Worm (Caenorhabditis elegans) whole organism, early embryonic: ENCODE measurements around the gene ZK105.11.
A peak's percentile ranks its signal among the peaks of the same experiment; 100 is the strongest.

Experiments used
- B0310.2 ChIP-seq: sonication (generic microtip); optimal IDR thresholded peaks from 2 replicates; lab custom pipeline; 2016; ENCODE audit warnings: mild to moderate bottlenecking, missing genetic modification characterization, missing compliant biosample characterization
- F13C5.2 ChIP-seq: sonication (generic microtip); optimal IDR thresholded peaks from 2 replicates; lab custom pipeline; 2017; ENCODE audit warnings: mild to moderate bottlenecking, missing genetic modification characterization, inconsistent platforms, missing compliant biosample characterization
- aly-1 ChIP-seq: sonication (generic microtip); optimal IDR thresholded peaks from 2 replicates; lab custom pipeline; 2016; ENCODE audit warnings: missing genetic modification characterization, missing compliant biosample characterization
- ama-1 ChIP-seq: fragments of 150-350 bp; optimal IDR thresholded peaks from 2 replicates; lab custom pipeline; 2014
- ceh-13 ChIP-seq: fragments of 200-800 bp; sonication (Bioruptor generic); optimal IDR thresholded peaks from 2 replicates; lab custom pipeline; 2018; ENCODE audit warnings: mild to moderate bottlenecking, missing genetic modification characterization, missing compliant biosample characterization
- ceh-36 ChIP-seq: sonication (generic microtip); optimal IDR thresholded peaks from 2 replicates; lab custom pipeline; 2016; ENCODE audit warnings: missing genetic modification characterization, inconsistent platforms, missing compliant biosample characterization
- ets-7 ChIP-seq: sonication (generic microtip); optimal IDR thresholded peaks from 2 replicates; lab custom pipeline; 2016; ENCODE audit warnings: missing genotype, missing genetic modification characterization, missing compliant biosample characterization
- flt-1 ChIP-seq: fragments of 200-800 bp; sonication (Bioruptor generic); IDR thresholded peaks from 2 replicates; pipeline ENCODE4 v1.3.6; 2022; ENCODE audit warnings: missing genetic modification characterization, missing compliant biosample characterization
- hmbx-1 ChIP-seq: sonication (generic microtip); optimal IDR thresholded peaks from 2 replicates; lab custom pipeline; 2016; ENCODE audit warnings: mild to moderate bottlenecking, missing genetic modification characterization, missing compliant biosample characterization
- hmg-4 ChIP-seq: fragments of 200-800 bp; sonication (Bioruptor generic); optimal IDR thresholded peaks from 2 replicates; lab custom pipeline; 2018; ENCODE audit warnings: mild to moderate bottlenecking, missing genetic modification characterization, missing compliant biosample characterization
- hnd-1 ChIP-seq: sonication (generic microtip); optimal IDR thresholded peaks from 2 replicates; lab custom pipeline; 2016; ENCODE audit warnings: missing genetic modification characterization, missing compliant biosample characterization
- pes-1 ChIP-seq: fragments of 200-800 bp; sonication (Bioruptor generic); IDR thresholded peaks from 2 replicates; pipeline ENCODE4 v1.3.6; 2022; ENCODE audit warnings: missing genetic modification reagents, missing genetic modification characterization, missing compliant biosample characterization
- scrt-1 ChIP-seq: fragments of 200-800 bp; sonication (Bioruptor generic); IDR thresholded peaks from 2 replicates; pipeline ENCODE4 v1.3.6; 2022; ENCODE audit warnings: missing genetic modification characterization, missing compliant biosample characterization
- sea-1 ChIP-seq: fragments of 200-800 bp; sonication (Bioruptor generic); conservative IDR thresholded peaks from 2 replicates; pipeline ENCODE4 v1.3.6; 2022; ENCODE audit warnings: missing genetic modification characterization, missing compliant biosample characterization
- tbx-11 ChIP-seq: fragments of 200-800 bp; sonication (Bioruptor generic); IDR thresholded peaks from 2 replicates; pipeline ENCODE4 v1.3.6; 2022; ENCODE audit warnings: missing genetic modification characterization, missing compliant biosample characterization
- tbx-37 ChIP-seq: fragments of 200-800 bp; sonication (Bioruptor generic); conservative IDR thresholded peaks from 2 replicates; pipeline ENCODE4 v1.3.6; 2022; ENCODE audit warnings: missing genetic modification reagents, missing genetic modification characterization, missing compliant biosample characterization
- tra-4 ChIP-seq: sonication (generic microtip); optimal IDR thresholded peaks from 2 replicates; lab custom pipeline; 2017; ENCODE audit warnings: missing genetic modification characterization, missing compliant biosample characterization

The ZK105.11 gene

ce11 chrV:7708525-7708924 is at the start of gene ZK105.11:
TSS of gene ZK105.11 (minus strand) at chrV:7708625.
- TF ChIP-seq tbx-11 (GFP tag; lab: Robert Waterston, UW), result no peak
- TF ChIP-seq tra-4, result no peak
- TF ChIP-seq tbx-37, result no peak
- TF ChIP-seq B0310.2 (tag; lab: Kevin White, UChicago), result no peak
- TF ChIP-seq hmbx-1, result no peak
- TF ChIP-seq aly-1 (tag; lab: Kevin White, UChicago), result no peak
- TF ChIP-seq flt-1 (GFP tag; lab: Robert Waterston, UW), result no peak
- TF ChIP-seq sea-1 (GFP tag; lab: Robert Waterston, UW), result no peak
- no peak for TF ChIP-seq ceh-13 (GFP tag; lab: Kevin White, UChicago)

ce11 chrV:7755991-7756390 is 47.6 kb upstream of the ZK105.11 start:
- TF ChIP-seq flt-1 (GFP tag; lab: Robert Waterston, UW) (no peak), scrt-1 (GFP tag; lab: Robert Waterston, UW) (no peak), tra-4 (no peak), hnd-1 (no peak), hmg-4 (no peak), ama-1 (lab: Kevin White, UChicago) (no peak)

DNA sequence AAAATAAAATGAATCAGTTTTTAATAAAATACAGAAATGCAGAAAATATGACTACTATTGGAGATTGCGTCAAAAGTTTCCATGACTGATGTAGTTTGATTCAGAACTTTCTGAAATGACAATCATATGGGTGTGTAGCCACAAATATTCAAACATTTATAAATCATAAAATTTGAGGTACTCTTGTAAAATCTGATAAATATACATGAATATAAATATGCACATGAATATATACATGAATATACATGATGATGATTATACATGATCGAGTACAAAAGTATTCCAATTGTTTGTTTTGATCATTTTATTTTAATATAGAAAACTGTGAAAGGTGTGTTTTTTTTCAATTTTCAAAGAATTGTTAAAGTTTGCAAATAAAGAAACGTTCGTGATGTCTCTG is 46.1 kb upstream of the ZK105.11 start, which contains the start of gene T05B11.4:
Gene T05B11.4 (minus strand): TSS at position 101 of the 400 bp plus-strand sequence.
- no peak for TF ChIP-seq F13C5.2 (tag; lab: Kevin White, UChicago)
- no peak for TF ChIP-seq pes-1 (GFP tag; lab: Robert Waterston, UW)
- no peak for TF ChIP-seq ama-1 (lab: Kevin White, UChicago)
- TF ChIP-seq hmbx-1, result no peak
- TF ChIP-seq hnd-1, result no peak
- no peak for TF ChIP-seq tra-4
- TF ChIP-seq ceh-13 (GFP tag; lab: Kevin White, UChicago), result no peak
- no peak for TF ChIP-seq ets-7 (tag; lab: Kevin White, UChicago)
- no peak for TF ChIP-seq aly-1 (tag; lab: Kevin White, UChicago)
- no peak for TF ChIP-seq ceh-36 (tag; lab: Kevin White, UChicago)
- no peak for TF ChIP-seq sea-1 (GFP tag; lab: Robert Waterston, UW)
- no peak for TF ChIP-seq hmg-4
- no peak for TF ChIP-seq flt-1 (GFP tag; lab: Robert Waterston, UW)
- no peak for TF ChIP-seq scrt-1 (GFP tag; lab: Robert Waterston, UW)
- TF ChIP-seq tbx-37, result no peak

DNA sequence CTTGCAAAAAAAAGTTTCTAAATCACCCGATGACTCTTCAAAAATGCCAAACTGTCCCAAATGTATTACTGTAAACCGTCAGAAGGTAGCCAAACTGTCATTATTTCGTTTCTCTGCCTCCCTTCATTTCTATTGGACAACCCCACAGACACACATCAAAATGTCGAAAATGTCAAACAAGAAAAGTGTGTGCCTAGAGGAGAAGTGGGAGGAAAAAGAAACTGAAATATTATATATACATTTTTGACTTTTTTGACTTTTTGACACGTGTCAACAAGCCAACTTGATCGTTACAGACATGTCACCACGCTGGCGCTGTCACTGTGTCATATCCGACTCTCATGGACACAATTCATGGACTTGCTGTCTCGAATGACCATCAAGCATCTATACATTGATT is 41.3 kb upstream of the ZK105.11 start:
- TF ChIP-seq hmbx-1, result no peak
- no peak for TF ChIP-seq B0310.2 (tag; lab: Kevin White, UChicago)
- no peak for TF ChIP-seq pes-1 (GFP tag; lab: Robert Waterston, UW)
- TF ChIP-seq scrt-1 (GFP tag; lab: Robert Waterston, UW), result no peak
- no peak for TF ChIP-seq hmg-4
- no peak for TF ChIP-seq tbx-37
- no peak for TF ChIP-seq F13C5.2 (tag; lab: Kevin White, UChicago)
- no peak for TF ChIP-seq ama-1 (lab: Kevin White, UChicago)
- TF ChIP-seq ets-7 (tag; lab: Kevin White, UChicago), result no peak
- no peak for TF ChIP-seq tbx-11 (GFP tag; lab: Robert Waterston, UW)
- no peak for TF ChIP-seq flt-1 (GFP tag; lab: Robert Waterston, UW)
- no peak for TF ChIP-seq tra-4

- TF ChIP-seq tbx-11 (GFP tag; lab: Robert Waterston, UW), result no peak
- no peak for TF ChIP-seq flt-1 (GFP tag; lab: Robert Waterston, UW)
- TF ChIP-seq ets-7 (tag; lab: Kevin White, UChicago), result peak; percentile 88
- TF ChIP-seq hmbx-1, result no peak
- no peak for TF ChIP-seq F13C5.2 (tag; lab: Kevin White, UChicago)
- TF ChIP-seq aly-1 (tag; lab: Kevin White, UChicago), result no peak
Observed at ce11 chrV:7747987-7748607, 39.7 kb upstream of the ZK105.11 start.

ce11 chrV:7747132-7747531 is 38.7 kb upstream of the ZK105.11 start:
- no peak for TF ChIP-seq ets-7 (tag; lab: Kevin White, UChicago)
- TF ChIP-seq ceh-13 (GFP tag; lab: Kevin White, UChicago), result no peak
- no peak for TF ChIP-seq ceh-36 (tag; lab: Kevin White, UChicago)
- no peak for TF ChIP-seq scrt-1 (GFP tag; lab: Robert Waterston, UW)
- TF ChIP-seq tbx-11 (GFP tag; lab: Robert Waterston, UW), result no peak

DNA sequence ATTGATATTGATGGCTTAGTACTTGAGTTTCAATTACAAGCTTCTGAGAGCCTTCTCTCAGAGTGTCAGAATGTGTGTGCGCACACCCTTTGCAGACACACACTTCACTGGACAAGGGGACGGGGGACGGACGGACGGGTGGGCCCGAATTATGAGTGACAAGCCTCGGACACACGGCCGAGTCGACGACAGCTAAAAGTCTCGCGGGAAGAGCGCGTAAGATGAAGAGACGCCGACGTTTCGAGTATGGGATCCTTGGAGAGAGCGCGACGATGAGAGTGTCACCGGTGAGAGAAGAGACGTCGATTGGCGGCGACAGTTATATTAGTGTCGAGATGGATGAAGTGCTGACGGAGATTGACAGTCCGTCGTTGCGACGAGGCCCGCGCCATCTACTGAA is 37.5 kb upstream of the ZK105.11 start:
- TF ChIP-seq hmbx-1, result no peak
- peak; percentile 64 for TF ChIP-seq hmg-4
- peak; percentile 27; the same call in 1 of the 2 replicates for TF ChIP-seq pes-1 (GFP tag; lab: Robert Waterston, UW)

DNA sequence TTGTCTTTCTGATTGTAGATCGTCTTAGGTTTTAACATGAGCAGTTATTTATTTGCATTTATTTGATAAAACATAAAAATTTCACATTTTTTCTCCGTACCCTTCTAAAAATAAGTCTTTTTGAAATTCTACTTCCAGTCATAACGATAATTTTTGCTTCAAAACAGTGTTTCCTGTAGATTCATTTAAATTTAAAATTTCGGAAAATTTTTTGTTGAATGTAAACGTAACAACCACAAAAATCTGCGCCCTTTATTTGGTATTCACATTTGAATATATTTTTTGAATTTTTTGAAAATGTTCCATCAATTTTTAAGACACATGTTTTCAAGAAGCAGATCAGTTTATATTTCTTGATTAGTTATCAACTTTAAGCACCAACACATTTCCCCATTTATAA is 37.0 kb upstream of the ZK105.11 start:
- TF ChIP-seq aly-1 (tag; lab: Kevin White, UChicago) (no peak), F13C5.2 (tag; lab: Kevin White, UChicago) (no peak), ceh-36 (tag; lab: Kevin White, UChicago) (no peak), pes-1 (GFP tag; lab: Robert Waterston, UW) (no peak), tbx-11 (GFP tag; lab: Robert Waterston, UW) (no peak), flt-1 (GFP tag; lab: Robert Waterston, UW) (no peak), scrt-1 (GFP tag; lab: Robert Waterston, UW) (no peak), B0310.2 (tag; lab: Kevin White, UChicago) (no peak), sea-1 (GFP tag; lab: Robert Waterston, UW) (no peak), hmbx-1 (no peak), tra-4 (no peak)
